Fruit fly (Drosophila melanogaster) whole organism, adult: ENCODE data around the gene MCTS1.

Experiments used
- CG1620 ChIP-seq: fragments of 200-800 bp; sonication (Bioruptor generic); optimal IDR thresholded peaks from 2 replicates; lab custom pipeline; 2016; ENCODE audit warnings: missing biosample characterization, missing genetic modification characterization
- CG33017 ChIP-seq: fragments of 200-800 bp; sonication (Bioruptor generic); optimal IDR thresholded peaks from 2 replicates; lab custom pipeline; 2018; ENCODE audit warnings: missing biosample characterization, mild to moderate bottlenecking, missing genetic modification characterization, moderate library complexity
- Hr96 ChIP-seq: fragments of 200-800 bp; sonication (Bioruptor generic); optimal IDR thresholded peaks from 2 replicates; lab custom pipeline; 2016; ENCODE audit warnings: missing biosample characterization, missing genetic modification characterization
- Mnt ChIP-seq: fragments of 200-800 bp; sonication (Bioruptor generic); optimal IDR thresholded peaks from 2 replicates; lab custom pipeline; 2016; ENCODE audit warnings: missing biosample characterization, mild to moderate bottlenecking, missing genetic modification characterization
- cnc ChIP-seq, 2 experiments: fragments of >200 bp; optimal IDR thresholded peaks; 2 replicates each; lab custom pipeline; 2017
- pad ChIP-seq: fragments of 200-800 bp; sonication (Bioruptor generic); optimal IDR thresholded peaks from 3 replicates; lab custom pipeline; 2017; ENCODE audit warnings: missing biosample characterization, missing genetic modification characterization, mild to moderate bottlenecking, moderate library complexity, missing genetic modification reagents

DNA sequence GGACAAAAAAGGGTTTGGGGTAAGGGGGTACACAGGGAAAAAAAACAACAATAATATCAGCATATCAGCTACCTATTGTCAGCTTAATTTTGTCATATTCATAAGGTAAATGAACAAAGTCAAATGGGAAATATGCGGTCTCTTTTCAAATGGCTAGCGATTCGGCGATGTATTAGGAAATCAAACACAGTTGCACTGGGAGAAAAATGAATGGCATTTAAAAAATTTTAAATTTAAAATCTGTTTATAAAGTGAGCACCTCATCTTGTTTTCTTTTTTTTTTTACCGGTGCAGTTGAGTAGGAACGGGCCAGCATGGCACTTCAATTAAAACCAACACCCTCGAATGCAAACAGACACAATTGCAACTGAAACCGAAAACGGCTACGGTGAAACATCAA lies 16.3 kb downstream of the MCTS1 start:
- TF ChIP-seq Mnt = no peak
- TF ChIP-seq cnc (optimal IDR thresholded peaks at IDR 0.05; lab: Kevin White, UChicago) = no peak
- no peak for TF ChIP-seq pad (GFP tag; lab: Kevin White, UChicago)
- no peak for TF ChIP-seq Hr96 (GFP tag; lab: Kevin White, UChicago)
- no peak for TF ChIP-seq CG1620
- no peak for TF ChIP-seq CG33017 (tag; lab: Kevin White, UChicago)
